Worm (Caenorhabditis elegans): Measurements from ENCODE around the gene nas-4.

- TF ChIP-seq fkh-2 (tag; optimal IDR thresholded peaks at IDR 0.05) (no peak), skn-1 (tag; optimal IDR thresholded peaks at IDR 0.05) (no peak), ceh-16 (tag; optimal IDR thresholded peaks at IDR 0.05) (no peak), ceh-9 (tag; optimal IDR thresholded peaks at IDR 0.05) (no peak)
Measured at ce11 chrIII:6420201-6420600, 4.7 kb upstream of the nas-4 start.
